Worm (Caenorhabditis elegans) whole organism, mixed stage, embryonic: ENCODE results near the gene txt-4.

Experiments used
- blmp-1 ChIP-seq: fragments of 150-350 bp; optimal IDR thresholded peaks from 2 replicates; lab custom pipeline; 2014; ENCODE audit warnings: missing biosample characterization, missing genetic modification characterization
- elt-3 ChIP-seq: fragments of 150-350 bp; optimal IDR thresholded peaks from 2 replicates; lab custom pipeline; 2014; ENCODE audit warnings: missing biosample characterization, missing genetic modification characterization
- lin-13 ChIP-seq: fragments of 150-350 bp; optimal IDR thresholded peaks from 2 replicates; lab custom pipeline; 2014; ENCODE audit warnings: missing biosample characterization, missing genetic modification characterization
- lin-32 ChIP-seq: fragments of 200-800 bp; sonication (Bioruptor generic); optimal IDR thresholded peaks from 2 replicates; lab custom pipeline; 2018; ENCODE audit warnings: mild to moderate bottlenecking, missing genetic modification characterization, missing compliant biosample characterization
- mab-5 ChIP-seq: fragments of 150-350 bp; optimal IDR thresholded peaks from 2 replicates; lab custom pipeline; 2014; ENCODE audit warnings: missing biosample characterization, missing genetic modification characterization
- mep-1 ChIP-seq: fragments of 150-350 bp; optimal IDR thresholded peaks from 2 replicates; lab custom pipeline; 2017; ENCODE audit warnings: missing biosample characterization, missing genetic modification reagents, missing genetic modification characterization, inconsistent platforms
- nhr-12 ChIP-seq: fragments of 150-350 bp; optimal IDR thresholded peaks from 2 replicates; lab custom pipeline; 2014; ENCODE audit warnings: missing biosample characterization, missing genetic modification characterization
- pha-4 ChIP-seq: fragments of 150-350 bp; optimal IDR thresholded peaks from 2 replicates; lab custom pipeline; 2018; ENCODE audit warnings: missing biosample characterization, missing genetic modification reagents, missing genetic modification characterization
- snpc-4 ChIP-seq: fragments of 150-350 bp; optimal IDR thresholded peaks from 2 replicates; lab custom pipeline; 2014; ENCODE audit warnings: missing biosample characterization, missing genetic modification characterization
- tbx-8 ChIP-seq: fragments of 200-800 bp; sonication (Bioruptor generic); optimal IDR thresholded peaks from 2 replicates; lab custom pipeline; 2018; ENCODE audit warnings: mild to moderate bottlenecking, missing genetic modification characterization, moderate library complexity, missing compliant biosample characterization
- unc-62 ChIP-seq: fragments of 150-350 bp; optimal IDR thresholded peaks from 2 replicates; lab custom pipeline; 2014; ENCODE audit warnings: missing biosample characterization, missing genetic modification reagents, missing genetic modification characterization
- ztf-11 ChIP-seq: fragments of 150-350 bp; optimal IDR thresholded peaks from 2 replicates; lab custom pipeline; 2014; ENCODE audit warnings: missing biosample characterization, missing genetic modification characterization

DNA sequence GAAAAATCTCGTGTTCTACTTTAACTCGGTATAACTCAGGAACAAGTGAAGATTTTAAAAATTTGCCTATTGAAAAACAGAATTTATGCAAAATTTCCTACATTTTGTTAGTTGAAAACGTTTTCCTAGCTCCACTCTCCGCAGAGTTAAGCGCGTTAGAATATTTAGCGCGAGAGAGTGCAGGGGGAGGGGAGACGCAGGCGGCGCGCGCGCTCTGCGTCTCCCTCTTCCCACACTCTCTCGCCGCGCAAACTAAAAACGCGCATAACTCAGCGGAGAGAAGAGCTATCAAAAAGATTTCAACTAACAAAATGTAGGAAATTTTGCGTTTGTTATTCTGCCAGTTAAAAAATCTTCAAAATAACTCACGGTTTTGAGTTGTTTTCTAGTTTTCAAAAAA is 38.2 kb upstream of the txt-4 start:
- TF ChIP-seq lin-32 (GFP tag; lab: Kevin White, UChicago) (no peak), nhr-12 (no peak), ztf-11 (tag; lab: Kevin White, UChicago) (no peak), lin-13 (tag; lab: Kevin White, UChicago) (no peak), elt-3 (tag; lab: Kevin White, UChicago) (no peak), snpc-4 (tag; lab: Kevin White, UChicago) (no peak), blmp-1 (tag; lab: Kevin White, UChicago) (no peak), pha-4 (no peak), mab-5 (tag; lab: Kevin White, UChicago) (no peak), unc-62 (GFP tag; lab: Kevin White, UChicago) (no peak), mep-1 (no peak), tbx-8 (GFP tag; lab: Kevin White, UChicago) (no peak)
